Fruit fly (Drosophila melanogaster): ENCODE measurements around the gene daed.

Gene daed

dm6 chr2L:2202018-2202852 is 13.9 kb downstream of the daed start (continued):
- TF ChIP-seq abd-A (tag; optimal IDR thresholded peaks at IDR 0.05) (peak; percentile 51), lmd (GFP tag; IDR thresholded peaks at IDR 0.05) (peak; percentile 98), E2f1 (GFP tag; IDR thresholded peaks at IDR 0.05) (peak; percentile 99), Adf1 (GFP tag; IDR thresholded peaks at IDR 0.05) (no peak), CG3995 (GFP tag; optimal IDR thresholded peaks at IDR 0.05) (peak; percentile 47), CG10209 (GFP tag; optimal IDR thresholded peaks at IDR 0.05) (peak; percentile 98), CG4617 (GFP tag; optimal IDR thresholded peaks at IDR 0.05; ENCODE audit: borderline replicate concordance) (peak; percentile 98), Trl (optimal IDR thresholded peaks at IDR 0.05) (peak; percentile 27 to 79), Trl (GFP tag; optimal IDR thresholded peaks at IDR 0.05) (peak; percentile 98), CkIIα-i1 (GFP tag; IDR thresholded peaks at IDR 0.05) (peak; percentile 74; the same call in 1 of the 2 replicates), Oli (tag; optimal IDR thresholded peaks at IDR 0.05) (peak; percentile 99), D (optimal IDR thresholded peaks at IDR 0.05) (no peak), D (GFP tag; optimal IDR thresholded peaks at IDR 0.05) (peak; percentile 100), Sox100B (GFP tag; optimal IDR thresholded peaks at IDR 0.05) (peak; percentile 99), lilli (GFP tag; optimal IDR thresholded peaks at IDR 0.05) (peak; percentile 97), Oaz (GFP tag; IDR thresholded peaks at IDR 0.05) (peak; percentile 94), gt (GFP tag; IDR thresholded peaks at IDR 0.05) (peak; percentile 99), h (optimal IDR thresholded peaks at IDR 0.05) (no peak), Atf6 (GFP tag; IDR thresholded peaks at IDR 0.05) (peak; percentile 92), HLH54F (GFP tag; optimal IDR thresholded peaks at IDR 0.05) (peak; percentile 89), E2f2 (GFP tag; IDR thresholded peaks at IDR 0.05) (peak; percentile 89), CG8359 (GFP tag; optimal IDR thresholded peaks at IDR 0.05; ENCODE audit: borderline replicate concordance) (peak; percentile 96), ato (GFP tag; IDR thresholded peaks at IDR 0.05; ENCODE audit: partially characterized antibody) (peak; percentile 21; the same call in 1 of the 2 replicates), CG2202 (tag; optimal IDR thresholded peaks at IDR 0.05) (peak; percentile 100), CG4730 (GFP tag; IDR thresholded peaks at IDR 0.05) (peak; percentile 98), CG2712 (tag; optimal IDR thresholded peaks at IDR 0.05) (peak; percentile 100), Fer1 (GFP tag; optimal IDR thresholded peaks at IDR 0.05) (peak; percentile 92), Fer2 (tag; optimal IDR thresholded peaks at IDR 0.05) (peak; percentile 72), CG10431 (GFP tag; optimal IDR thresholded peaks at IDR 0.05) (peak; percentile 98), TFAM (GFP tag; optimal IDR thresholded peaks at IDR 0.05) (peak; percentile 97), Atf-2 (GFP tag; optimal IDR thresholded peaks at IDR 0.05) (peak; percentile 98), CG8944 (GFP tag; optimal IDR thresholded peaks at IDR 0.05) (peak; percentile 97), zfh2 (GFP tag; optimal IDR thresholded peaks at IDR 0.05) (no peak), CG7271 (tag; optimal IDR thresholded peaks at IDR 0.05) (peak; percentile 99), Gug (GFP tag; IDR thresholded peaks at IDR 0.05) (peak; percentile 96), CG17912 (GFP tag; optimal IDR thresholded peaks at IDR 0.05) (peak; percentile 57), dpn (GFP tag; optimal IDR thresholded peaks at IDR 0.05) (peak; percentile 97 to 98), CG10321 (GFP tag; IDR thresholded peaks at IDR 0.05) (peak; percentile 83), hkb (optimal IDR thresholded peaks at IDR 0.05) (no peak), hkb (GFP tag; IDR thresholded peaks at IDR 0.05) (peak; percentile 99), slbo (GFP tag; IDR thresholded peaks at IDR 0.05) (peak; percentile 83), Vsx1 (GFP tag; optimal IDR thresholded peaks at IDR 0.05) (peak; percentile 96), sc (optimal IDR thresholded peaks at IDR 0.05) (no peak), sc (GFP tag; optimal IDR thresholded peaks at IDR 0.05) (peak; percentile 100), bcd (GFP tag; optimal IDR thresholded peaks at IDR 0.05) (peak; percentile 97), CG12071 (GFP tag; optimal IDR thresholded peaks at IDR 0.05) (peak; percentile 97), CG10267 (tag; optimal IDR thresholded peaks at IDR 0.05) (peak; percentile 99), CG17186 (GFP tag; optimal IDR thresholded peaks at IDR 0.05) (peak; percentile 97), CrebB (tag; optimal IDR thresholded peaks at IDR 0.05) (peak; percentile 98), Drgx (GFP tag; IDR thresholded peaks at IDR 0.05) (peak; percentile 100), HmgZ (tag; optimal IDR thresholded peaks at IDR 0.05) (peak; percentile 96)
